Fruit fly (Drosophila melanogaster) whole organism, wandering third instar larva: Measurements from ENCODE around the gene CG17982.

Experiments used
- Jra ChIP-seq: sonication (Bioruptor generic); optimal IDR thresholded peaks from 2 replicates; lab custom pipeline; 2016; ENCODE audit warnings: missing biosample characterization, missing genetic modification characterization
- Mio ChIP-seq: sonication (Bioruptor generic); optimal IDR thresholded peaks from 2 replicates; lab custom pipeline; 2016; ENCODE audit warnings: missing biosample characterization, missing genetic modification characterization
- pan ChIP-seq: fragments of >200 bp; optimal IDR thresholded peaks from 2 replicates; lab custom pipeline; 2017
- rgr ChIP-seq: fragments of 200-800 bp; sonication (Bioruptor generic); optimal IDR thresholded peaks from 3 replicates; lab custom pipeline; 2016; ENCODE audit warnings: missing biosample characterization, mild to moderate bottlenecking, missing genetic modification characterization
- sv ChIP-seq: fragments of 200-800 bp; sonication (Bioruptor generic); optimal IDR thresholded peaks from 3 replicates; lab custom pipeline; 2016; ENCODE audit warnings: missing biosample characterization, missing genetic modification characterization
- usp ChIP-seq: fragments of >200 bp; optimal IDR thresholded peaks from 2 replicates; lab custom pipeline; 2017; ENCODE audit warnings: missing biosample characterization, missing genetic modification characterization

DNA sequence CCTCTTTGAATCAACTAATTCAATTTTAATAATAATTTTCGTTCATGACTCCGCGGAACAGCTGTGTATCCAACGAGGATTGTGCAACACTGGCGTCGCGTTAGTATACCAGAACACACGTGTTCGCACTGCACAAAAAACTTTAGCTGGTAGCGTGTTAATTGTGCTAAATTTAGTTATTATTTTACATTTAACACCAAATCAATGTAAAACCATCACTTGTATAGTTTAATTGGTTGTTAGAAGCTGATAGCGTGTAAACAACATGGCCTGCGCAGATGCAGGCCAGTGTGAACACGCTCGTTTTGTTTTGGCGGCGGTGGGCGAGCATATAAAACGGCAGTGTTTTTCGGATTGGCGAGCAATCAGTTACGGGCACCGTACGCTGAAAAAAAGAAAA, 13.7 kb upstream of the CG17982 start, which contains the start of the genes Traf6 and GIIIspla2:
- TF ChIP-seq sv = peak; percentile 54
- no peak for TF ChIP-seq pan (lab: Kevin White, UChicago)
- no peak for TF ChIP-seq usp (GFP tag; lab: Kevin White, UChicago)
- no peak for TF ChIP-seq Mio
- peak; percentile 84 for TF ChIP-seq rgr (GFP tag; lab: Kevin White, UChicago)
- TF ChIP-seq Jra (GFP tag; lab: Kevin White, UChicago) = peak; percentile 65
